Fruit fly (Drosophila melanogaster) whole organism, embryonic: ENCODE measurements around the gene CG1824.

Source experiments
- Awh ChIP-seq: fragments of 200-800 bp; sonication (Bioruptor generic); IDR thresholded peaks from 2 replicates; pipeline ENCODE4, ENCODE4 v1.3.6; 2022; ENCODE audit warnings: missing biosample characterization, missing genetic modification characterization
- Bteb2 ChIP-seq: fragments of 200-800 bp; sonication (Bioruptor generic); optimal IDR thresholded peaks from 2 replicates; lab custom pipeline; 2016; ENCODE audit warnings: missing biosample characterization, missing genetic modification characterization
- CG11560 ChIP-seq: fragments of 200-800 bp; sonication (Bioruptor generic); IDR thresholded peaks from 3 replicates; pipeline ENCODE4 v1.3.6; 2022; ENCODE audit warnings: missing biosample characterization, missing genetic modification characterization
- CG11696 ChIP-seq: fragments of 200-800 bp; sonication (Bioruptor generic); IDR thresholded peaks from 2 replicates; pipeline ENCODE4 v1.3.6; 2022; ENCODE audit warnings: missing biosample characterization, missing genetic modification characterization
- CG11723 ChIP-seq: fragments of 200-800 bp; sonication (Bioruptor generic); optimal IDR thresholded peaks from 2 replicates; lab custom pipeline; 2017; ENCODE audit warnings: missing biosample characterization, mild to moderate bottlenecking, missing genetic modification characterization
- CG15011 ChIP-seq: fragments of 200-800 bp; sonication (Bioruptor generic); optimal IDR thresholded peaks from 3 replicates; lab custom pipeline; 2018; ENCODE audit warnings: missing biosample characterization, mild to moderate bottlenecking, missing genetic modification characterization
- CG15479 ChIP-seq: fragments of 200-800 bp; sonication (Bioruptor generic); optimal IDR thresholded peaks from 3 replicates; lab custom pipeline; 2019; ENCODE audit warnings: missing biosample characterization, mild to moderate bottlenecking, missing genetic modification characterization, moderate library complexity
- CG15601 ChIP-seq: fragments of 200-800 bp; sonication (Bioruptor generic); optimal IDR thresholded peaks from 3 replicates; lab custom pipeline; 2019; ENCODE audit warnings: missing biosample characterization, mild to moderate bottlenecking, missing genetic modification characterization, moderate library complexity
- CG18619 ChIP-seq: fragments of 200-800 bp; sonication (Bioruptor generic); optimal IDR thresholded peaks from 3 replicates; lab custom pipeline; 2017; ENCODE audit warnings: missing biosample characterization, mild to moderate bottlenecking, missing genetic modification characterization
- CG2678 ChIP-seq: fragments of 200-800 bp; sonication (Bioruptor generic); optimal IDR thresholded peaks from 3 replicates; lab custom pipeline; 2019; ENCODE audit warnings: missing biosample characterization, mild to moderate bottlenecking, missing genetic modification characterization, moderate library complexity
- CG2875 ChIP-seq: fragments of 200-800 bp; sonication (Bioruptor generic); optimal IDR thresholded peaks from 2 replicates; lab custom pipeline; 2017; ENCODE audit warnings: missing biosample characterization, mild to moderate bottlenecking, missing genetic modification characterization, missing genetic modification reagents
- CG31388 ChIP-seq: fragments of 200-800 bp; sonication (Bioruptor generic); optimal IDR thresholded peaks from 2 replicates; lab custom pipeline; 2016; ENCODE audit warnings: missing biosample characterization, missing genetic modification characterization
- CG33213 ChIP-seq: fragments of 200-800 bp; sonication (Bioruptor generic); optimal IDR thresholded peaks from 3 replicates; lab custom pipeline; 2016; ENCODE audit warnings: missing biosample characterization, missing genetic modification characterization
- CG34224 ChIP-seq: fragments of 200-800 bp; sonication (Bioruptor generic); IDR thresholded peaks from 3 replicates; pipeline ENCODE4 v1.3.6; 2022; ENCODE audit warnings: missing biosample characterization, missing genetic modification characterization; ENCODE audit not compliant: partially characterized antibody
- CG43689 ChIP-seq: fragments of 200-800 bp; sonication (Bioruptor generic); IDR thresholded peaks from 2 replicates; pipeline ENCODE4 v1.3.6; 2022; ENCODE audit warnings: missing biosample characterization, missing genetic modification characterization
- CG6791 ChIP-seq: fragments of 200-800 bp; sonication (Bioruptor generic); IDR thresholded peaks from 3 replicates; pipeline ENCODE4 v1.3.6; 2022; ENCODE audit warnings: missing biosample characterization, missing genetic modification characterization; ENCODE audit not compliant: partially characterized antibody
- CG6813 ChIP-seq: fragments of 200-800 bp; sonication (Bioruptor generic); optimal IDR thresholded peaks from 2 replicates; lab custom pipeline; 2017; ENCODE audit warnings: missing biosample characterization, missing genetic modification characterization, mild to moderate bottlenecking, moderate library complexity, missing genetic modification reagents
- CG7357 ChIP-seq: fragments of 200-800 bp; sonication (Bioruptor generic); IDR thresholded peaks from 3 replicates; pipeline ENCODE4 v1.3.6; 2022; ENCODE audit warnings: missing biosample characterization, missing genetic modification characterization
- CG7963 ChIP-seq: fragments of 200-800 bp; sonication (Bioruptor generic); IDR thresholded peaks from 3 replicates; pipeline ENCODE4 v1.3.6; 2022; ENCODE audit warnings: missing biosample characterization, missing genetic modification characterization; ENCODE audit not compliant: partially characterized antibody
- Dbx ChIP-seq: fragments of 200-800 bp; sonication (Bioruptor generic); IDR thresholded peaks from 3 replicates; pipeline ENCODE4 v1.3.6; 2022; ENCODE audit warnings: missing biosample characterization, missing genetic modification characterization
- Deaf1 ChIP-seq: fragments of 200-800 bp; optimal IDR thresholded peaks from 3 replicates; lab custom pipeline; 2019; ENCODE audit warnings: missing biosample characterization, mild to moderate bottlenecking, missing genetic modification characterization, moderate library complexity
- Dll ChIP-seq: fragments of 200-800 bp; sonication (Bioruptor generic); IDR thresholded peaks from 4 replicates; pipeline ENCODE4 v1.3.6; 2022; ENCODE audit warnings: missing biosample characterization, missing genetic modification characterization; ENCODE audit not compliant: partially characterized antibody
- Fer2 ChIP-seq: fragments of 200-800 bp; sonication (Bioruptor generic); optimal IDR thresholded peaks from 2 replicates; lab custom pipeline; 2018; ENCODE audit warnings: missing biosample characterization, mild to moderate bottlenecking, missing genetic modification characterization, moderate library complexity
- GATAe ChIP-seq: fragments of 200-800 bp; sonication (Bioruptor generic); conservative IDR thresholded peaks from 2 replicates; pipeline ENCODE4 v1.3.6; 2022; ENCODE audit warnings: missing biosample characterization, missing genetic modification characterization
- Gsc ChIP-seq: fragments of 200-800 bp; sonication (Bioruptor generic); IDR thresholded peaks from 2 replicates; pipeline ENCODE4 v1.3.6; 2022; ENCODE audit warnings: missing biosample characterization, missing genetic modification characterization
- Hey ChIP-seq: fragments of 200-800 bp; sonication (Bioruptor generic); optimal IDR thresholded peaks from 3 replicates; lab custom pipeline; 2018; ENCODE audit warnings: missing biosample characterization, mild to moderate bottlenecking, missing genetic modification characterization
- NC2β ChIP-seq: fragments of 200-800 bp; sonication (Bioruptor generic); optimal IDR thresholded peaks from 2 replicates; lab custom pipeline; 2016; ENCODE audit warnings: missing biosample characterization, missing genetic modification characterization
- NK7.1 ChIP-seq: fragments of 200-800 bp; sonication (Bioruptor generic); optimal IDR thresholded peaks from 3 replicates; lab custom pipeline; 2016; ENCODE audit warnings: missing biosample characterization, missing genetic modification characterization
- TFAM ChIP-seq: fragments of 200-800 bp; sonication (Bioruptor generic); optimal IDR thresholded peaks from 2 replicates; lab custom pipeline; 2017; ENCODE audit warnings: missing biosample characterization, missing genetic modification characterization, inconsistent platforms
- ase ChIP-seq: fragments of 200-800 bp; sonication (Bioruptor generic); IDR thresholded peaks from 3 replicates; pipeline ENCODE4 v1.3.6; 2022; ENCODE audit warnings: missing biosample characterization, missing genetic modification characterization
- bigmax ChIP-seq: fragments of 200-800 bp; sonication (Bioruptor generic); optimal IDR thresholded peaks from 2 replicates; lab custom pipeline; 2018; ENCODE audit warnings: missing biosample characterization, mild to moderate bottlenecking, missing genetic modification characterization
- chif ChIP-seq, 2 experiments: fragments of 200-800 bp; sonication (Bioruptor generic); optimal IDR thresholded peaks; 3 replicates each; lab custom pipeline; 2016; ENCODE audit warnings: missing biosample characterization in 2 of 2, missing genetic modification characterization in 2 of 2
- dimm ChIP-seq: fragments of 200-800 bp; sonication (Bioruptor generic); IDR thresholded peaks from 2 replicates; pipeline ENCODE4 v1.3.6; 2022; ENCODE audit warnings: missing biosample characterization, missing genetic modification characterization
- gro ChIP-seq: fragments of 200-800 bp; sonication (Bioruptor generic); optimal IDR thresholded peaks from 2 replicates; lab custom pipeline; 2016; ENCODE audit warnings: missing biosample characterization, missing genetic modification characterization
- ham ChIP-seq: fragments of 200-800 bp; sonication (Bioruptor generic); IDR thresholded peaks from 2 replicates; pipeline ENCODE4 v1.3.6; 2022; ENCODE audit warnings: missing biosample characterization, missing genetic modification characterization
- hbn ChIP-seq: fragments of 200-800 bp; sonication (Bioruptor generic); IDR thresholded peaks from 2 replicates; pipeline ENCODE4 v1.3.6; 2022; ENCODE audit warnings: missing biosample characterization, missing genetic modification characterization; ENCODE audit not compliant: partially characterized antibody
- ind ChIP-seq: fragments of 200-800 bp; sonication (Bioruptor generic); optimal IDR thresholded peaks from 3 replicates; lab custom pipeline; 2016; ENCODE audit warnings: missing biosample characterization, missing genetic modification characterization
- kni ChIP-seq: fragments of 200-800 bp; sonication (Bioruptor generic); optimal IDR thresholded peaks from 3 replicates; lab custom pipeline; 2017; ENCODE audit warnings: mild to moderate bottlenecking, missing biosample characterization, missing genetic modification reagents, missing genetic modification characterization
- lab ChIP-seq: fragments of 200-800 bp; sonication (Bioruptor generic); optimal IDR thresholded peaks from 3 replicates; lab custom pipeline; 2017; ENCODE audit warnings: missing biosample characterization, missing genetic modification characterization, mild to moderate bottlenecking, moderate library complexity, missing genetic modification reagents
- oc ChIP-seq: fragments of 200-800 bp; sonication (Bioruptor generic); optimal IDR thresholded peaks from 2 replicates; lab custom pipeline; 2018; ENCODE audit warnings: missing biosample characterization, mild to moderate bottlenecking, missing genetic modification characterization, moderate library complexity
- peb ChIP-seq: fragments of 200-800 bp; sonication (Bioruptor generic); IDR thresholded peaks from 2 replicates; pipeline ENCODE4 v1.3.6; 2022; ENCODE audit warnings: missing biosample characterization, missing genetic modification characterization
- pum ChIP-seq: fragments of 200-800 bp; sonication (Bioruptor generic); optimal IDR thresholded peaks from 2 replicates; lab custom pipeline; 2016; ENCODE audit warnings: missing biosample characterization, missing genetic modification characterization
- ro ChIP-seq: fragments of 200-800 bp; sonication (Bioruptor generic); IDR thresholded peaks from 2 replicates; pipeline ENCODE4 v1.3.6; 2022; ENCODE audit warnings: missing biosample characterization, missing genetic modification characterization
- salm ChIP-seq: fragments of 200-800 bp; sonication (Bioruptor generic); optimal IDR thresholded peaks from 2 replicates; lab custom pipeline; 2018; ENCODE audit warnings: missing biosample characterization, mild to moderate bottlenecking, missing genetic modification characterization
- sim ChIP-seq: fragments of 200-800 bp; sonication (Bioruptor generic); IDR thresholded peaks from 2 replicates; pipeline ENCODE4 v1.3.6; 2022; ENCODE audit warnings: missing biosample characterization, missing genetic modification characterization
- slp2 ChIP-seq: fragments of 200-800 bp; sonication (Bioruptor generic); optimal IDR thresholded peaks from 2 replicates; lab custom pipeline; 2016; ENCODE audit warnings: missing biosample characterization, missing genetic modification characterization
- sna ChIP-seq: fragments of 200-800 bp; sonication (Bioruptor generic); IDR thresholded peaks from 2 replicates; pipeline ENCODE4 v1.3.6; 2022; ENCODE audit warnings: missing biosample characterization, missing genetic modification characterization; ENCODE audit not compliant: partially characterized antibody
- sob ChIP-seq: fragments of 200-800 bp; sonication (Bioruptor generic); IDR thresholded peaks from 2 replicates; pipeline ENCODE4 v1.3.6; 2022; ENCODE audit warnings: missing biosample characterization, missing genetic modification characterization
- tgo ChIP-seq: fragments of 200-800 bp; sonication (Bioruptor generic); IDR thresholded peaks from 3 replicates; pipeline ENCODE4 v1.3.6; 2022; ENCODE audit warnings: missing biosample characterization, missing genetic modification characterization
- vvl ChIP-seq: fragments of 200-800 bp; sonication (Bioruptor generic); IDR thresholded peaks from 2 replicates; pipeline ENCODE4 v1.3.6; 2022; ENCODE audit warnings: missing biosample characterization, missing genetic modification characterization
- wor ChIP-seq: fragments of 200-800 bp; sonication (Bioruptor generic); IDR thresholded peaks from 2 replicates; pipeline ENCODE4 v1.3.6; 2022; ENCODE audit warnings: missing biosample characterization, missing genetic modification characterization

The CG1824 gene

dm6 chrX:12629564-12629963, 34.1 kb upstream of the CG1824 start, which contains the start of the genes Aven and CG2540 (continued):
- TF ChIP-seq CG11560 (tag; lab: Robert Waterston, UW) (no peak), ase (GFP tag; lab: Robert Waterston, UW) (no peak), Dll (GFP tag; lab: Robert Waterston, UW) (0 out of 4 replicates have a peak, but pooled peaks have one; percentile 52), CG43689 (GFP tag; lab: Robert Waterston, UW) (no peak), dimm (GFP tag; lab: Robert Waterston, UW) (no peak), Dbx (GFP tag; lab: Robert Waterston, UW) (peak; percentile 71; the same call in 2 of the 3 replicates), CG15601 (peak; percentile 85), Hey (tag; lab: Kevin White, UChicago) (peak; percentile 1), Bteb2 (GFP tag; lab: Kevin White, UChicago) (no peak), CG34224 (no peak), CG31388 (GFP tag; lab: Kevin White, UChicago) (peak; percentile 28), salm (tag; lab: Kevin White, UChicago) (peak; percentile 75), gro (GFP tag; lab: Kevin White, UChicago) (no peak), CG11696 (GFP tag; lab: Robert Waterston, UW) (0 out of 2 replicates have a peak, but pooled peaks have one; percentile 23), ro (GFP tag; lab: Robert Waterston, UW) (no peak), bigmax (no peak), ham (GFP tag; lab: Robert Waterston, UW) (no peak), GATAe (GFP tag; lab: Robert Waterston, UW) (no peak), TFAM (GFP tag; lab: Kevin White, UChicago) (no peak), CG6791 (GFP tag; lab: Robert Waterston, UW) (no peak), CG15011 (GFP tag; lab: Kevin White, UChicago) (peak; percentile 44), CG2678 (tag; lab: Kevin White, UChicago) (peak; percentile 92), peb (GFP tag; lab: Robert Waterston, UW) (no peak), CG7963 (no peak), oc (tag; lab: Kevin White, UChicago) (peak; percentile 77), ind (GFP tag; lab: Kevin White, UChicago) (peak; percentile 59), NC2β (no peak), CG11723 (GFP tag; lab: Kevin White, UChicago) (peak; percentile 67), CG7357 (GFP tag; lab: Robert Waterston, UW) (no peak), lab (peak; percentile 91), wor (GFP tag; lab: Robert Waterston, UW) (peak; percentile 50; the same call in 1 of the 2 replicates), CG18619 (GFP tag; lab: Kevin White, UChicago) (peak; percentile 81), CG2875 (GFP tag; lab: Kevin White, UChicago) (peak; percentile 54), chif (GFP tag; optimal IDR thresholded peaks at IDR 0.05; lab: Kevin White, UChicago) (no peak), NK7.1 (no peak), CG33213 (no peak), vvl (GFP tag; lab: Robert Waterston, UW) (peak; percentile 83; the same call in 1 of the 2 replicates), Gsc (GFP tag; lab: Robert Waterston, UW) (no peak), slp2 (GFP tag; lab: Kevin White, UChicago) (no peak), tgo (peak; percentile 60), CG15479 (GFP tag; lab: Kevin White, UChicago) (peak; percentile 7), sna (GFP tag; lab: Robert Waterston, UW) (no peak), sim (no peak), Awh (GFP tag; lab: Robert Waterston, UW) (peak; percentile 60), kni (GFP tag; lab: Kevin White, UChicago) (peak; percentile 6), Deaf1 (tag; lab: Kevin White, UChicago) (peak; percentile 72), pum (GFP tag; lab: Kevin White, UChicago) (no peak), Fer2 (tag; lab: Kevin White, UChicago) (peak; percentile 79), hbn (no peak), CG6813 (GFP tag; lab: Kevin White, UChicago) (peak; percentile 85), sob (GFP tag; lab: Robert Waterston, UW) (peak; percentile 75)
